Worm (Caenorhabditis elegans) whole organism, mixed stage, embryonic: ENCODE results near the gene F44E5.2.

Source experiments
- M03D4.4 ChIP-seq: sonication (generic microtip); optimal IDR thresholded peaks from 2 replicates; lab custom pipeline; 2017; ENCODE audit warnings: mild to moderate bottlenecking, missing genetic modification characterization, missing compliant biosample characterization
- bed-3 ChIP-seq: fragments of 200-800 bp; sonication (Bioruptor generic); optimal IDR thresholded peaks from 3 replicates; lab custom pipeline; 2018; ENCODE audit warnings: mild to moderate bottlenecking, missing genetic modification characterization, moderate library complexity, missing compliant biosample characterization
- blmp-1 ChIP-seq: fragments of 150-350 bp; optimal IDR thresholded peaks from 2 replicates; lab custom pipeline; 2014; ENCODE audit warnings: missing biosample characterization, missing genetic modification characterization
- ceh-39 ChIP-seq: fragments of 150-350 bp; optimal IDR thresholded peaks from 2 replicates; lab custom pipeline; 2014; ENCODE audit warnings: missing biosample characterization, missing genetic modification characterization
- ceh-43 ChIP-seq: fragments of 200-800 bp; sonication (Bioruptor generic); optimal IDR thresholded peaks from 2 replicates; lab custom pipeline; 2018; ENCODE audit warnings: mild to moderate bottlenecking, missing genetic modification characterization, moderate library complexity, missing compliant biosample characterization
- ceh-83 ChIP-seq: fragments of 200-800 bp; sonication (Bioruptor generic); optimal IDR thresholded peaks from 2 replicates; lab custom pipeline; 2018; ENCODE audit warnings: mild to moderate bottlenecking, missing genetic modification characterization, missing compliant biosample characterization
- ces-1 ChIP-seq: fragments of 150-350 bp; optimal IDR thresholded peaks from 2 replicates; lab custom pipeline; 2014; ENCODE audit warnings: missing biosample characterization, missing genetic modification reagents, missing genetic modification characterization
- cnd-1 ChIP-seq: fragments of 200-800 bp; sonication (Bioruptor generic); optimal IDR thresholded peaks from 2 replicates; lab custom pipeline; 2018; ENCODE audit warnings: mild to moderate bottlenecking, missing genetic modification characterization, missing compliant biosample characterization
- drap-1 ChIP-seq: fragments of 200-800 bp; sonication (Bioruptor generic); optimal IDR thresholded peaks from 3 replicates; lab custom pipeline; 2018; ENCODE audit warnings: mild to moderate bottlenecking, missing genetic modification characterization, missing compliant biosample characterization
- elt-1 ChIP-seq: sonication (generic microtip); optimal IDR thresholded peaks from 2 replicates; lab custom pipeline; 2017; ENCODE audit warnings: missing genetic modification characterization, mild to moderate bottlenecking, missing compliant biosample characterization, antibody characterized with exemption, moderate library complexity, borderline replicate concordance; ENCODE audit not compliant: insufficient read depth
- elt-3 ChIP-seq: fragments of 150-350 bp; optimal IDR thresholded peaks from 2 replicates; lab custom pipeline; 2014; ENCODE audit warnings: missing biosample characterization, missing genetic modification characterization
- flh-1 ChIP-seq: fragments of 200-800 bp; sonication (Bioruptor generic); optimal IDR thresholded peaks from 2 replicates; lab custom pipeline; 2018; ENCODE audit warnings: mild to moderate bottlenecking, missing genetic modification characterization, moderate library complexity, missing compliant biosample characterization
- ham-2 ChIP-seq: fragments of 200-800 bp; sonication (Bioruptor generic); optimal IDR thresholded peaks from 2 replicates; lab custom pipeline; 2018; ENCODE audit warnings: mild to moderate bottlenecking, missing genetic modification characterization, missing compliant biosample characterization
- hlh-1 ChIP-seq: fragments of 150-350 bp; optimal IDR thresholded peaks from 2 replicates; lab custom pipeline; 2014; ENCODE audit warnings: missing biosample characterization, missing genetic modification reagents, missing genetic modification characterization
- lin-13 ChIP-seq: fragments of 150-350 bp; optimal IDR thresholded peaks from 2 replicates; lab custom pipeline; 2014; ENCODE audit warnings: missing biosample characterization, missing genetic modification characterization
- lin-32 ChIP-seq: fragments of 200-800 bp; sonication (Bioruptor generic); optimal IDR thresholded peaks from 2 replicates; lab custom pipeline; 2018; ENCODE audit warnings: mild to moderate bottlenecking, missing genetic modification characterization, missing compliant biosample characterization
- lsy-2 ChIP-seq: fragments of 150-350 bp; optimal IDR thresholded peaks from 2 replicates; lab custom pipeline; 2014; ENCODE audit warnings: missing biosample characterization, missing genetic modification characterization
- mab-5 ChIP-seq: fragments of 150-350 bp; optimal IDR thresholded peaks from 2 replicates; lab custom pipeline; 2014; ENCODE audit warnings: missing biosample characterization, missing genetic modification characterization
- mep-1 ChIP-seq: fragments of 150-350 bp; optimal IDR thresholded peaks from 2 replicates; lab custom pipeline; 2017; ENCODE audit warnings: missing biosample characterization, missing genetic modification reagents, missing genetic modification characterization, inconsistent platforms
- mls-2 ChIP-seq: sonication (generic microtip); optimal IDR thresholded peaks from 2 replicates; lab custom pipeline; 2016; ENCODE audit warnings: mild to moderate bottlenecking, missing genetic modification characterization, moderate library complexity, missing compliant biosample characterization
- nhr-12 ChIP-seq: fragments of 150-350 bp; optimal IDR thresholded peaks from 2 replicates; lab custom pipeline; 2014; ENCODE audit warnings: missing biosample characterization, missing genetic modification characterization
- nhr-2 ChIP-seq: fragments of 150-350 bp; optimal IDR thresholded peaks from 2 replicates; lab custom pipeline; 2014; ENCODE audit warnings: missing biosample characterization, missing genetic modification characterization
- nhr-237 ChIP-seq: fragments of 150-350 bp; optimal IDR thresholded peaks from 2 replicates; lab custom pipeline; 2014; ENCODE audit warnings: missing biosample characterization, missing genetic modification characterization
- nhr-28 ChIP-seq: fragments of 150-350 bp; optimal IDR thresholded peaks from 2 replicates; lab custom pipeline; 2014; ENCODE audit warnings: missing biosample characterization, missing genetic modification characterization
- nhr-76 ChIP-seq: sonication (generic microtip); optimal IDR thresholded peaks from 2 replicates; lab custom pipeline; 2017; ENCODE audit warnings: missing biosample characterization, missing genetic modification characterization
- pha-4 ChIP-seq: fragments of 150-350 bp; optimal IDR thresholded peaks from 2 replicates; lab custom pipeline; 2018; ENCODE audit warnings: missing biosample characterization, missing genetic modification reagents, missing genetic modification characterization
- sem-2 ChIP-seq: fragments of 200-800 bp; sonication (Bioruptor generic); optimal IDR thresholded peaks from 2 replicates; lab custom pipeline; 2018; ENCODE audit warnings: mild to moderate bottlenecking, missing genetic modification characterization, missing compliant biosample characterization
- snpc-4 ChIP-seq: fragments of 150-350 bp; optimal IDR thresholded peaks from 2 replicates; lab custom pipeline; 2014; ENCODE audit warnings: missing biosample characterization, missing genetic modification characterization
- sptf-1 ChIP-seq: sonication (generic microtip); optimal IDR thresholded peaks from 2 replicates; lab custom pipeline; 2017; ENCODE audit warnings: mild to moderate bottlenecking, missing genetic modification characterization, moderate library complexity, missing compliant biosample characterization
- tbx-8 ChIP-seq: fragments of 200-800 bp; sonication (Bioruptor generic); optimal IDR thresholded peaks from 2 replicates; lab custom pipeline; 2018; ENCODE audit warnings: mild to moderate bottlenecking, missing genetic modification characterization, moderate library complexity, missing compliant biosample characterization
- unc-120 ChIP-seq: sonication (generic microtip); optimal IDR thresholded peaks from 2 replicates; lab custom pipeline; 2017; ENCODE audit warnings: missing genetic modification characterization, missing compliant biosample characterization; ENCODE audit not compliant: poor library complexity, severe bottlenecking
- unc-39 ChIP-seq: fragments of 150-350 bp; optimal IDR thresholded peaks from 2 replicates; lab custom pipeline; 2014; ENCODE audit warnings: missing biosample characterization, missing genetic modification characterization
- unc-62 ChIP-seq: fragments of 150-350 bp; optimal IDR thresholded peaks from 2 replicates; lab custom pipeline; 2014; ENCODE audit warnings: missing biosample characterization, missing genetic modification reagents, missing genetic modification characterization
- zip-8 ChIP-seq: fragments of 150-350 bp; optimal IDR thresholded peaks from 2 replicates; lab custom pipeline; 2014; ENCODE audit warnings: missing biosample characterization, missing genetic modification characterization
- ztf-11 ChIP-seq: fragments of 150-350 bp; optimal IDR thresholded peaks from 2 replicates; lab custom pipeline; 2014; ENCODE audit warnings: missing biosample characterization, missing genetic modification characterization

The F44E5.2 gene

ce11 chrII:11748494-11748893 lies 18.1 kb upstream of the F44E5.2 start, which contains the start of the genes F44E5.17 and gpb-1:
TSS of gene F44E5.17 (minus strand) at chrII:11748594.
TSS of gene gpb-1 (minus strand) at chrII:11748611.
- TF ChIP-seq ceh-43 = no peak

- TF ChIP-seq bed-3 (GFP tag; lab: Kevin White, UChicago) (no peak), ces-1 (GFP tag; lab: Kevin White, UChicago) (peak; percentile 42), flh-1 (GFP tag; lab: Kevin White, UChicago) (peak; percentile 32), nhr-12 (tag; lab: Kevin White, UChicago) (no peak), sem-2 (GFP tag; lab: Kevin White, UChicago) (no peak), sptf-1 (tag; lab: Kevin White, UChicago) (peak; percentile 58), hlh-1 (tag; lab: Kevin White, UChicago) (peak; percentile 76), lin-13 (tag; lab: Kevin White, UChicago) (peak; percentile 54), pha-4 (tag; lab: Kevin White, UChicago) (peak; percentile 74), ceh-83 (GFP tag; lab: Kevin White, UChicago) (peak; percentile 74), lsy-2 (peak; percentile 67), mab-5 (tag; lab: Kevin White, UChicago) (no peak), snpc-4 (tag; lab: Kevin White, UChicago) (no peak), tbx-8 (GFP tag; lab: Kevin White, UChicago) (peak; percentile 51), nhr-76 (no peak), unc-39 (peak; percentile 9), ceh-39 (tag; lab: Kevin White, UChicago) (peak; percentile 31), unc-120 (peak; percentile 99), nhr-237 (tag; lab: Kevin White, UChicago) (peak; percentile 35), cnd-1 (peak; percentile 29), zip-8 (tag; lab: Kevin White, UChicago) (no peak), mep-1 (tag; lab: Kevin White, UChicago) (peak; percentile 65), nhr-28 (tag; lab: Kevin White, UChicago) (no peak), ceh-43 (no peak), blmp-1 (no peak), unc-62 (peak; percentile 71), ztf-11 (tag; lab: Kevin White, UChicago) (no peak), elt-1 (no peak), lin-32 (GFP tag; lab: Kevin White, UChicago) (peak; percentile 36), mls-2 (peak; percentile 65), nhr-2 (peak; percentile 22), M03D4.4 (tag; lab: Kevin White, UChicago) (peak; percentile 83), ham-2 (GFP tag; lab: Kevin White, UChicago) (peak; percentile 99), drap-1 (GFP tag; lab: Kevin White, UChicago) (peak; percentile 78), elt-3 (tag; lab: Kevin White, UChicago) (no peak)
Observed at ce11 chrII:11749490-11750172, 16.9 kb upstream of the F44E5.2 start.

ce11 chrII:11751615-11752174 lies 14.9 kb upstream of the F44E5.2 start:
- TF ChIP-seq unc-120 = no peak
- peak; percentile 22 for TF ChIP-seq mep-1 (tag; lab: Kevin White, UChicago)
- peak; percentile 76 for TF ChIP-seq ces-1 (GFP tag; lab: Kevin White, UChicago)
- peak; percentile 54 for TF ChIP-seq mls-2
- no peak for TF ChIP-seq mab-5 (tag; lab: Kevin White, UChicago)
- TF ChIP-seq elt-1 = no peak
- TF ChIP-seq nhr-28 (tag; lab: Kevin White, UChicago) = no peak
- TF ChIP-seq lin-32 (GFP tag; lab: Kevin White, UChicago) = no peak
- TF ChIP-seq unc-62 = peak; percentile 15
- no peak for TF ChIP-seq cnd-1
- TF ChIP-seq snpc-4 (tag; lab: Kevin White, UChicago) = no peak
- no peak for TF ChIP-seq nhr-237 (tag; lab: Kevin White, UChicago)
- no peak for TF ChIP-seq sptf-1 (tag; lab: Kevin White, UChicago)
